Worm (Caenorhabditis elegans) whole organism, young adult: ENCODE measurements around the gene K08F8.15.

Source experiments
- B0019.2 ChIP-seq: fragments of 200-800 bp; sonication (Bioruptor generic); conservative IDR thresholded peaks from 2 replicates; pipeline ENCODE4 v1.3.6; 2022; ENCODE audit warnings: missing genetic modification reagents, missing genetic modification characterization, missing compliant biosample characterization
- D2030.7 ChIP-seq: fragments of 200-800 bp; sonication (Bioruptor generic); IDR thresholded peaks from 2 replicates; pipeline ENCODE4 v1.3.6; 2022; ENCODE audit warnings: missing genetic modification reagents, missing genetic modification characterization, missing compliant biosample characterization
- F10E7.11 ChIP-seq: sonication (generic microtip); optimal IDR thresholded peaks from 2 replicates; lab custom pipeline; 2017; ENCODE audit warnings: mild to moderate bottlenecking, missing genetic modification characterization, moderate library complexity, missing compliant biosample characterization
- F52B5.7 ChIP-seq: sonication (generic microtip); optimal IDR thresholded peaks from 2 replicates; lab custom pipeline; 2016; ENCODE audit warnings: mild to moderate bottlenecking, missing genetic modification characterization, missing compliant biosample characterization
- athp-1 ChIP-seq: sonication (generic microtip); optimal IDR thresholded peaks from 2 replicates; lab custom pipeline; 2017; ENCODE audit warnings: mild to moderate bottlenecking, missing genetic modification characterization, missing compliant biosample characterization
- ceh-100 ChIP-seq: fragments of 200-800 bp; sonication (Bioruptor generic); IDR thresholded peaks from 2 replicates; pipeline ENCODE4 v1.3.6; 2022; ENCODE audit warnings: missing genetic modification reagents, missing genetic modification characterization, missing compliant biosample characterization
- egl-44 ChIP-seq: fragments of 200-800 bp; sonication (Bioruptor generic); IDR thresholded peaks from 2 replicates; pipeline ENCODE4 v1.3.6; 2022; ENCODE audit warnings: missing genetic modification reagents, missing genetic modification characterization, missing compliant biosample characterization
- lag-1 ChIP-seq: fragments of 200-800 bp; sonication (Bioruptor generic); IDR thresholded peaks from 2 replicates; pipeline ENCODE4 v1.3.6; 2022; ENCODE audit warnings: missing genetic modification reagents, missing genetic modification characterization, missing compliant biosample characterization
- lin-26 ChIP-seq: fragments of 200-800 bp; sonication (Bioruptor generic); IDR thresholded peaks from 2 replicates; pipeline ENCODE4 v1.3.6; 2022; ENCODE audit warnings: missing genetic modification reagents, missing genetic modification characterization, missing compliant biosample characterization
- lsy-27 ChIP-seq: sonication (generic microtip); optimal IDR thresholded peaks from 2 replicates; lab custom pipeline; 2017; ENCODE audit warnings: missing genetic modification characterization, mild to moderate bottlenecking, missing compliant biosample characterization, antibody characterized with exemption, missing genotype, borderline replicate concordance; ENCODE audit not compliant: insufficient read depth
- nfya-2 ChIP-seq: fragments of 200-800 bp; sonication (Bioruptor generic); IDR thresholded peaks from 2 replicates; pipeline ENCODE4 v1.3.6; 2022; ENCODE audit warnings: missing genetic modification reagents, missing genetic modification characterization, missing compliant biosample characterization
- sea-2 ChIP-seq: fragments of 200-800 bp; sonication (Bioruptor generic); IDR thresholded peaks from 2 replicates; pipeline ENCODE4 v1.3.6; 2022; ENCODE audit warnings: missing genetic modification characterization, missing compliant biosample characterization
- snpc-3.4 ChIP-seq: sonication (generic microtip); optimal IDR thresholded peaks from 2 replicates; lab custom pipeline; 2017; ENCODE audit warnings: missing genetic modification characterization, mild to moderate bottlenecking, missing compliant biosample characterization, antibody characterized with exemption, moderate library complexity, missing genotype, missing genetic modification reagents
- snpc-4 ChIP-seq, 5 experiments: fragments of 150-350 bp in 1 of 5; sonication (generic microtip) in 4 of 5; optimal IDR thresholded peaks; 2 replicates each; lab custom pipeline; 2014 to 2018; ENCODE audit warnings: missing genetic modification characterization in 5 of 5, missing biosample characterization in 3 of 5, antibody characterized with exemption in 2 of 5, mild to moderate bottlenecking in 2 of 5, missing compliant biosample characterization in 2 of 5, missing genotype in 2 of 5, moderate library complexity in 2 of 5, missing genetic modification reagents in 1 of 5

- TF ChIP-seq B0019.2 (GFP tag; lab: Robert Waterston, UW), result no peak
- no peak for TF ChIP-seq athp-1 (tag; lab: Kevin White, UChicago)
- no peak for TF ChIP-seq snpc-4 (GFP tag; optimal IDR thresholded peaks at IDR 0.05; lab: Kevin White, UChicago)
- no peak for TF ChIP-seq snpc-4 (tag; optimal IDR thresholded peaks at IDR 0.05; lab: Kevin White, UChicago)
- TF ChIP-seq sea-2 (GFP tag; lab: Robert Waterston, UW), result no peak
- no peak for TF ChIP-seq D2030.7 (GFP tag; lab: Robert Waterston, UW)
- TF ChIP-seq nfya-2 (GFP tag; lab: Robert Waterston, UW), result no peak
- no peak for TF ChIP-seq lsy-27 (tag; lab: Kevin White, UChicago)
- no peak for TF ChIP-seq ceh-100 (GFP tag; lab: Robert Waterston, UW)
- TF ChIP-seq lin-26, result no peak
- TF ChIP-seq egl-44 (GFP tag; lab: Robert Waterston, UW), result no peak
- TF ChIP-seq F10E7.11 (tag; lab: Kevin White, UChicago), result no peak
- no peak for TF ChIP-seq lag-1 (GFP tag; lab: Robert Waterston, UW)
- TF ChIP-seq snpc-3.4 (tag; lab: Kevin White, UChicago), result no peak
- no peak for TF ChIP-seq F52B5.7
Measured at ce11 chrII:8766897-8767296, 288 bp downstream of the K08F8.15 start, which contains the start of gene pah-1.
